Fruit fly (Drosophila melanogaster) whole organism, embryonic: ENCODE data around the gene CG12123.

Experiments used
- Aef1 ChIP-seq: fragments of 200-800 bp; sonication (Bioruptor generic); IDR thresholded peaks from 3 replicates; pipeline ENCODE4 v1.3.6; 2022; ENCODE audit warnings: missing biosample characterization, missing genetic modification characterization
- Antp ChIP-seq: fragments of 200-800 bp; sonication (Bioruptor generic); optimal IDR thresholded peaks from 3 replicates; lab custom pipeline; 2016; ENCODE audit warnings: missing biosample characterization, missing genetic modification characterization
- B-H1 ChIP-seq: fragments of 200-800 bp; sonication (Bioruptor generic); IDR thresholded peaks from 3 replicates; pipeline ENCODE4 v1.3.6; 2022; ENCODE audit warnings: missing biosample characterization, missing genetic modification characterization
- CG10267 ChIP-seq: fragments of 200-800 bp; sonication (Bioruptor generic); optimal IDR thresholded peaks from 2 replicates; lab custom pipeline; 2018; ENCODE audit warnings: missing biosample characterization, mild to moderate bottlenecking, missing genetic modification characterization, moderate library complexity
- CG13624 ChIP-seq: fragments of 200-800 bp; sonication (Bioruptor generic); optimal IDR thresholded peaks from 2 replicates; lab custom pipeline; 2016; ENCODE audit warnings: missing biosample characterization, missing genetic modification characterization
- CG14965 ChIP-seq: fragments of 200-800 bp; sonication (Bioruptor generic); optimal IDR thresholded peaks from 2 replicates; lab custom pipeline; 2016; ENCODE audit warnings: missing biosample characterization, missing genetic modification characterization, borderline replicate concordance
- CG16863 ChIP-seq: fragments of 200-800 bp; sonication (Bioruptor generic); optimal IDR thresholded peaks from 3 replicates; lab custom pipeline; 2016; ENCODE audit warnings: missing biosample characterization, missing genetic modification characterization
- CG17612 ChIP-seq: fragments of 200-800 bp; sonication (Bioruptor generic); IDR thresholded peaks from 2 replicates; pipeline ENCODE4 v1.3.6; 2022; ENCODE audit warnings: missing biosample characterization, missing genetic modification characterization
- CG2129 ChIP-seq: fragments of 200-800 bp; sonication (Bioruptor generic); IDR thresholded peaks from 2 replicates; pipeline ENCODE4 v1.3.6; 2022; ENCODE audit warnings: missing biosample characterization, missing genetic modification characterization; ENCODE audit not compliant: partially characterized antibody
- CG2712 ChIP-seq: fragments of 200-800 bp; optimal IDR thresholded peaks from 3 replicates; lab custom pipeline; 2019; ENCODE audit warnings: missing biosample characterization, mild to moderate bottlenecking, missing genetic modification characterization, moderate library complexity
- CG2875 ChIP-seq: fragments of 200-800 bp; sonication (Bioruptor generic); optimal IDR thresholded peaks from 2 replicates; lab custom pipeline; 2017; ENCODE audit warnings: missing biosample characterization, mild to moderate bottlenecking, missing genetic modification characterization, missing genetic modification reagents
- CG30020 ChIP-seq: fragments of 200-800 bp; optimal IDR thresholded peaks from 2 replicates; lab custom pipeline; 2019; ENCODE audit warnings: missing biosample characterization, mild to moderate bottlenecking, missing genetic modification characterization, moderate library complexity
- CG31224 ChIP-seq: fragments of 200-800 bp; sonication (Bioruptor generic); IDR thresholded peaks from 2 replicates; pipeline ENCODE4 v1.3.6; 2022; ENCODE audit warnings: missing biosample characterization, missing genetic modification characterization
- CG32767 ChIP-seq: fragments of 200-800 bp; sonication (Bioruptor generic); IDR thresholded peaks from 2 replicates; pipeline ENCODE4 v1.3.6; 2022; ENCODE audit warnings: missing biosample characterization, missing genetic modification characterization
- CG4854 ChIP-seq: fragments of 200-800 bp; sonication (Bioruptor generic); optimal IDR thresholded peaks from 2 replicates; lab custom pipeline; 2016; ENCODE audit warnings: missing biosample characterization, missing genetic modification characterization, inconsistent platforms
- CG6813 ChIP-seq: fragments of 200-800 bp; sonication (Bioruptor generic); optimal IDR thresholded peaks from 2 replicates; lab custom pipeline; 2017; ENCODE audit warnings: missing biosample characterization, missing genetic modification characterization, mild to moderate bottlenecking, moderate library complexity, missing genetic modification reagents
- CG8089 ChIP-seq: fragments of 200-800 bp; sonication (Bioruptor generic); optimal IDR thresholded peaks from 3 replicates; lab custom pipeline; 2016; ENCODE audit warnings: missing biosample characterization, missing genetic modification characterization
- CG9797 ChIP-seq: fragments of 200-800 bp; sonication (Bioruptor generic); optimal IDR thresholded peaks from 3 replicates; lab custom pipeline; 2018; ENCODE audit warnings: missing biosample characterization, mild to moderate bottlenecking, missing genetic modification characterization
- Camta ChIP-seq: fragments of 200-800 bp; sonication (Bioruptor generic); optimal IDR thresholded peaks from 2 replicates; lab custom pipeline; 2016; ENCODE audit warnings: missing biosample characterization, missing genetic modification characterization
- H15 ChIP-seq: fragments of 200-800 bp; sonication (Bioruptor generic); IDR thresholded peaks from 3 replicates; pipeline ENCODE4 v1.3.6; 2022; ENCODE audit warnings: missing biosample characterization, missing genetic modification characterization
- Hsf ChIP-seq: fragments of 200-800 bp; sonication (Bioruptor generic); optimal IDR thresholded peaks from 3 replicates; lab custom pipeline; 2016; ENCODE audit warnings: missing biosample characterization, missing genetic modification characterization
- Lhr ChIP-seq: fragments of 200-800 bp; sonication (Bioruptor generic); optimal IDR thresholded peaks from 3 replicates; lab custom pipeline; 2017; ENCODE audit warnings: mild to moderate bottlenecking, missing biosample characterization, missing genetic modification reagents, missing genetic modification characterization
- Lpt ChIP-seq: fragments of >200 bp; optimal IDR thresholded peaks from 2 replicates; lab custom pipeline; 2018; ENCODE audit warnings: missing biosample characterization, missing genetic modification characterization
- Mad ChIP-seq: fragments of 200-800 bp; sonication (Bioruptor generic); optimal IDR thresholded peaks from 2 replicates; lab custom pipeline; 2016; ENCODE audit warnings: missing biosample characterization, missing genetic modification characterization
- NC2β ChIP-seq: fragments of 200-800 bp; sonication (Bioruptor generic); optimal IDR thresholded peaks from 2 replicates; lab custom pipeline; 2016; ENCODE audit warnings: missing biosample characterization, missing genetic modification characterization
- Trl ChIP-seq, 3 experiments: fragments of >200 bp in 2 of 3; fragments of 200-800 bp in 1 of 3; sonication (Bioruptor generic) in 1 of 3; optimal IDR thresholded peaks; 2 replicates in 1 of 3; 3 replicates in 2 of 3; lab custom pipeline; 2016 to 2017; ENCODE audit warnings: missing biosample characterization in 1 of 3, missing genetic modification characterization in 1 of 3
- ash1 ChIP-seq: fragments of 200-800 bp; sonication (Bioruptor generic); optimal IDR thresholded peaks from 2 replicates; lab custom pipeline; 2018; ENCODE audit warnings: missing biosample characterization, mild to moderate bottlenecking, missing genetic modification characterization
- bigmax ChIP-seq: fragments of 200-800 bp; sonication (Bioruptor generic); optimal IDR thresholded peaks from 2 replicates; lab custom pipeline; 2018; ENCODE audit warnings: missing biosample characterization, mild to moderate bottlenecking, missing genetic modification characterization
- chif ChIP-seq, 2 experiments: fragments of 200-800 bp; sonication (Bioruptor generic); optimal IDR thresholded peaks; 3 replicates each; lab custom pipeline; 2016; ENCODE audit warnings: missing biosample characterization in 2 of 2, missing genetic modification characterization in 2 of 2
- crp ChIP-seq, 2 experiments: fragments of 200-800 bp; sonication (Bioruptor generic); optimal IDR thresholded peaks; 2 replicates in 1 of 2; 3 replicates in 1 of 2; lab custom pipeline; 2017; ENCODE audit warnings: missing biosample characterization in 2 of 2, missing genetic modification characterization in 2 of 2, mild to moderate bottlenecking in 1 of 2, moderate library complexity in 1 of 2
- eve ChIP-seq, 2 experiments: fragments of >200 bp; optimal IDR thresholded peaks; 2 replicates each; lab custom pipeline; 2017; ENCODE audit warnings: missing biosample characterization in 2 of 2, missing genetic modification characterization in 2 of 2
- fd64A ChIP-seq: fragments of 200-800 bp; sonication (Bioruptor generic); optimal IDR thresholded peaks from 3 replicates; lab custom pipeline; 2018; ENCODE audit warnings: missing biosample characterization, mild to moderate bottlenecking, missing genetic modification characterization
- gcm2 ChIP-seq: fragments of 200-800 bp; sonication (Bioruptor generic); optimal IDR thresholded peaks from 2 replicates; lab custom pipeline; 2016; ENCODE audit warnings: missing biosample characterization, missing genetic modification characterization
- gfzf ChIP-seq: fragments of 200-800 bp; sonication (Bioruptor generic); optimal IDR thresholded peaks from 2 replicates; lab custom pipeline; 2016; ENCODE audit warnings: missing biosample characterization, mild to moderate bottlenecking, missing genetic modification characterization, moderate library complexity
- grn ChIP-seq: fragments of 200-800 bp; sonication (Bioruptor generic); optimal IDR thresholded peaks from 3 replicates; lab custom pipeline; 2017; ENCODE audit warnings: missing biosample characterization, missing genetic modification characterization
- gsb-n ChIP-seq: fragments of 200-800 bp; sonication (Bioruptor generic); optimal IDR thresholded peaks from 3 replicates; lab custom pipeline; 2018; ENCODE audit warnings: missing biosample characterization, mild to moderate bottlenecking, missing genetic modification characterization
- kah ChIP-seq: fragments of 200-800 bp; sonication (Bioruptor generic); optimal IDR thresholded peaks from 2 replicates; lab custom pipeline; 2018; ENCODE audit warnings: missing biosample characterization, mild to moderate bottlenecking, missing genetic modification characterization
- ken ChIP-seq: fragments of 200-800 bp; sonication (Bioruptor generic); IDR thresholded peaks from 3 replicates; pipeline ENCODE4 v1.3.6; 2022; ENCODE audit warnings: missing biosample characterization, missing genetic modification characterization
- nerfin-1 ChIP-seq: fragments of 200-800 bp; sonication (Bioruptor generic); optimal IDR thresholded peaks from 3 replicates; lab custom pipeline; 2019; ENCODE audit warnings: missing biosample characterization, mild to moderate bottlenecking, missing genetic modification characterization, moderate library complexity
- p53 ChIP-seq: fragments of 200-800 bp; sonication (Bioruptor generic); optimal IDR thresholded peaks from 2 replicates; lab custom pipeline; 2016; ENCODE audit warnings: missing biosample characterization, missing genetic modification characterization
- pb ChIP-seq: fragments of 200-800 bp; sonication (Bioruptor generic); optimal IDR thresholded peaks from 3 replicates; lab custom pipeline; 2016; ENCODE audit warnings: missing biosample characterization, missing genetic modification characterization
- pho ChIP-seq: fragments of 200-800 bp; sonication (Bioruptor generic); optimal IDR thresholded peaks from 2 replicates; lab custom pipeline; 2016; ENCODE audit warnings: missing biosample characterization, missing genetic modification characterization
- phol ChIP-seq: fragments of 200-800 bp; sonication (Bioruptor generic); optimal IDR thresholded peaks from 3 replicates; lab custom pipeline; 2018; ENCODE audit warnings: missing biosample characterization, mild to moderate bottlenecking, missing genetic modification characterization, moderate library complexity
- pros ChIP-seq: fragments of 200-800 bp; sonication (Bioruptor generic); optimal IDR thresholded peaks from 3 replicates; lab custom pipeline; 2019; ENCODE audit warnings: missing biosample characterization, mild to moderate bottlenecking, missing genetic modification characterization, moderate library complexity
- pum ChIP-seq: fragments of 200-800 bp; sonication (Bioruptor generic); optimal IDR thresholded peaks from 2 replicates; lab custom pipeline; 2016; ENCODE audit warnings: missing biosample characterization, missing genetic modification characterization
- slou ChIP-seq: fragments of 200-800 bp; sonication (Bioruptor generic); optimal IDR thresholded peaks from 3 replicates; lab custom pipeline; 2016; ENCODE audit warnings: missing biosample characterization, missing genetic modification characterization
- stwl ChIP-seq: fragments of 200-800 bp; sonication (Bioruptor generic); optimal IDR thresholded peaks from 3 replicates; lab custom pipeline; 2018; ENCODE audit warnings: missing biosample characterization, mild to moderate bottlenecking, missing genetic modification characterization, moderate library complexity
- vnd ChIP-seq: fragments of 200-800 bp; sonication (Bioruptor generic); IDR thresholded peaks from 3 replicates; pipeline ENCODE4 v1.3.6; 2022; ENCODE audit warnings: missing biosample characterization, missing genetic modification characterization; ENCODE audit not compliant: partially characterized antibody
- wor ChIP-seq: fragments of 200-800 bp; sonication (Bioruptor generic); IDR thresholded peaks from 2 replicates; pipeline ENCODE4 v1.3.6; 2022; ENCODE audit warnings: missing biosample characterization, missing genetic modification characterization
- zen ChIP-seq: fragments of 200-800 bp; sonication (Bioruptor generic); optimal IDR thresholded peaks from 3 replicates; lab custom pipeline; 2018; ENCODE audit warnings: missing biosample characterization, mild to moderate bottlenecking, missing genetic modification characterization, moderate library complexity

CG12123 gene

dm6 chrX:8455019-8455555, 12.9 kb upstream of the CG12123 start, which contains the start of gene org-1 (continued):
- TF ChIP-seq nerfin-1 (tag; lab: Kevin White, UChicago) (peak; percentile 93), vnd (no peak), fd64A (peak; percentile 92), CG9797 (GFP tag; lab: Kevin White, UChicago) (peak; percentile 16), slou (GFP tag; lab: Kevin White, UChicago) (peak; percentile 79), eve (GFP tag; optimal IDR thresholded peaks at IDR 0.05; lab: Kevin White, UChicago) (peak in 1 of 2 experiments; percentile 93), ash1 (no peak), NC2β (GFP tag; lab: Kevin White, UChicago) (peak; percentile 84), CG30020 (tag; lab: Kevin White, UChicago) (peak; percentile 77), gsb-n (tag; lab: Kevin White, UChicago) (peak; percentile 95), CG2712 (peak; percentile 97), kah (GFP tag; lab: Kevin White, UChicago) (peak; percentile 84), pros (GFP tag; lab: Kevin White, UChicago) (peak; percentile 23), Mad (GFP tag; lab: Kevin White, UChicago) (peak; percentile 79), CG14965 (GFP tag; lab: Kevin White, UChicago) (no peak), phol (tag; lab: Kevin White, UChicago) (peak; percentile 96), gcm2 (GFP tag; lab: Kevin White, UChicago) (peak; percentile 76), Antp (GFP tag; lab: Kevin White, UChicago) (peak; percentile 84), bigmax (GFP tag; lab: Kevin White, UChicago) (peak; percentile 25), CG6813 (GFP tag; lab: Kevin White, UChicago) (peak; percentile 91), Trl (optimal IDR thresholded peaks at IDR 0.05; lab: Kevin White, UChicago) (no peak), Trl (GFP tag; optimal IDR thresholded peaks at IDR 0.05; lab: Kevin White, UChicago) (peak; percentile 76), CG2875 (GFP tag; lab: Kevin White, UChicago) (peak; percentile 92), CG31224 (GFP tag; lab: Robert Waterston, UW) (peak; percentile 91), CG8089 (GFP tag; lab: Kevin White, UChicago) (peak; percentile 80), CG16863 (GFP tag; lab: Kevin White, UChicago) (peak; percentile 88), stwl (peak; percentile 64), Camta (GFP tag; lab: Kevin White, UChicago) (peak; percentile 88), CG32767 (GFP tag; lab: Robert Waterston, UW) (peak; percentile 96), wor (GFP tag; lab: Robert Waterston, UW) (peak; percentile 95), CG10267 (tag; lab: Kevin White, UChicago) (peak; percentile 90), CG2129 (no peak), CG4854 (GFP tag; lab: Kevin White, UChicago) (peak; percentile 77), B-H1 (GFP tag; lab: Robert Waterston, UW) (peak; percentile 96), grn (GFP tag; lab: Kevin White, UChicago) (peak; percentile 51), Lpt (GFP tag; lab: Kevin White, UChicago) (no peak), zen (tag; lab: Kevin White, UChicago) (peak; percentile 95), chif (GFP tag; optimal IDR thresholded peaks at IDR 0.05; lab: Kevin White, UChicago) (peak; percentile 82 to 95), p53 (GFP tag; lab: Kevin White, UChicago) (no peak), Lhr (GFP tag; lab: Kevin White, UChicago) (peak; percentile 85), Hsf (GFP tag; lab: Kevin White, UChicago) (peak; percentile 91), H15 (peak; percentile 97), Aef1 (GFP tag; lab: Robert Waterston, UW) (peak; percentile 97), pum (GFP tag; lab: Kevin White, UChicago) (peak; percentile 89), pb (GFP tag; lab: Kevin White, UChicago) (peak; percentile 47), gfzf (no peak), pho (GFP tag; lab: Kevin White, UChicago) (peak; percentile 66), crp (GFP tag; optimal IDR thresholded peaks at IDR 0.05; lab: Kevin White, UChicago) (peak in 1 of 2 experiments; percentile 59), CG17612 (GFP tag; lab: Robert Waterston, UW) (peak; percentile 89), CG13624 (GFP tag; lab: Kevin White, UChicago) (peak; percentile 73), ken (peak; percentile 98)
